Worm (Caenorhabditis elegans) whole organism, early embryonic: Measurements from ENCODE around the gene epi-1.

Experiments
- B0310.2 ChIP-seq: sonication (generic microtip); optimal IDR thresholded peaks from 2 replicates; lab custom pipeline; 2016; ENCODE audit warnings: mild to moderate bottlenecking, missing genetic modification characterization, missing compliant biosample characterization
- F13C5.2 ChIP-seq: sonication (generic microtip); optimal IDR thresholded peaks from 2 replicates; lab custom pipeline; 2017; ENCODE audit warnings: mild to moderate bottlenecking, missing genetic modification characterization, inconsistent platforms, missing compliant biosample characterization
- aly-1 ChIP-seq: sonication (generic microtip); optimal IDR thresholded peaks from 2 replicates; lab custom pipeline; 2016; ENCODE audit warnings: missing genetic modification characterization, missing compliant biosample characterization
- ama-1 ChIP-seq: fragments of 150-350 bp; optimal IDR thresholded peaks from 2 replicates; lab custom pipeline; 2014
- ceh-13 ChIP-seq: fragments of 200-800 bp; sonication (Bioruptor generic); optimal IDR thresholded peaks from 2 replicates; lab custom pipeline; 2018; ENCODE audit warnings: mild to moderate bottlenecking, missing genetic modification characterization, missing compliant biosample characterization
- ceh-36 ChIP-seq: sonication (generic microtip); optimal IDR thresholded peaks from 2 replicates; lab custom pipeline; 2016; ENCODE audit warnings: missing genetic modification characterization, inconsistent platforms, missing compliant biosample characterization
- ets-7 ChIP-seq: sonication (generic microtip); optimal IDR thresholded peaks from 2 replicates; lab custom pipeline; 2016; ENCODE audit warnings: missing genotype, missing genetic modification characterization, missing compliant biosample characterization
- flt-1 ChIP-seq: fragments of 200-800 bp; sonication (Bioruptor generic); IDR thresholded peaks from 2 replicates; pipeline ENCODE4 v1.3.6; 2022; ENCODE audit warnings: missing genetic modification characterization, missing compliant biosample characterization
- hmbx-1 ChIP-seq: sonication (generic microtip); optimal IDR thresholded peaks from 2 replicates; lab custom pipeline; 2016; ENCODE audit warnings: mild to moderate bottlenecking, missing genetic modification characterization, missing compliant biosample characterization
- hmg-4 ChIP-seq: fragments of 200-800 bp; sonication (Bioruptor generic); optimal IDR thresholded peaks from 2 replicates; lab custom pipeline; 2018; ENCODE audit warnings: mild to moderate bottlenecking, missing genetic modification characterization, missing compliant biosample characterization
- hnd-1 ChIP-seq: sonication (generic microtip); optimal IDR thresholded peaks from 2 replicates; lab custom pipeline; 2016; ENCODE audit warnings: missing genetic modification characterization, missing compliant biosample characterization
- pes-1 ChIP-seq: fragments of 200-800 bp; sonication (Bioruptor generic); IDR thresholded peaks from 2 replicates; pipeline ENCODE4 v1.3.6; 2022; ENCODE audit warnings: missing genetic modification reagents, missing genetic modification characterization, missing compliant biosample characterization
- scrt-1 ChIP-seq: fragments of 200-800 bp; sonication (Bioruptor generic); IDR thresholded peaks from 2 replicates; pipeline ENCODE4 v1.3.6; 2022; ENCODE audit warnings: missing genetic modification characterization, missing compliant biosample characterization
- sea-1 ChIP-seq: fragments of 200-800 bp; sonication (Bioruptor generic); conservative IDR thresholded peaks from 2 replicates; pipeline ENCODE4 v1.3.6; 2022; ENCODE audit warnings: missing genetic modification characterization, missing compliant biosample characterization
- tbx-11 ChIP-seq: fragments of 200-800 bp; sonication (Bioruptor generic); IDR thresholded peaks from 2 replicates; pipeline ENCODE4 v1.3.6; 2022; ENCODE audit warnings: missing genetic modification characterization, missing compliant biosample characterization
- tbx-37 ChIP-seq: fragments of 200-800 bp; sonication (Bioruptor generic); conservative IDR thresholded peaks from 2 replicates; pipeline ENCODE4 v1.3.6; 2022; ENCODE audit warnings: missing genetic modification reagents, missing genetic modification characterization, missing compliant biosample characterization
- tra-4 ChIP-seq: sonication (generic microtip); optimal IDR thresholded peaks from 2 replicates; lab custom pipeline; 2017; ENCODE audit warnings: missing genetic modification characterization, missing compliant biosample characterization

Gene epi-1

DNA sequence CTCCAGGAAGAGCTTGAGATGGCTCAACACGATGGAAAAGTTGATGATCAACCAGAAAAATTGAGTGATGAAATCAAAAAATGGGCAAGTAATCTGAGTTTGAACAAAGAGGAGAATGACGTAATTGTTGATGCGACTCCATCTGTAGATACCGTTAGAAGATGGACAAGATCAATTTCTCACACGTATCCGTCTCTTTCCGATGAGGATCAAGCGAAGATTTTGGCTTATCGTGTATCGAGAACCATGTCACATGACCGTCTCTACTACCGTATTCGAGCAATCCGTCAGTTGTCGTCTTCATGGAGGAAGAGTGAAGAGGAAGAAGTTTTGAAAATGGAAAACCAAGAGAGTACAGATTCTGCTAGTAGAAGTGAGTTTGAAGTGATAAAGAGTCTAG lies 51.5 kb downstream of the epi-1 start:
- no peak for TF ChIP-seq scrt-1
- no peak for TF ChIP-seq hmg-4 (GFP tag; lab: Kevin White, UChicago)
- TF ChIP-seq sea-1 (GFP tag; lab: Robert Waterston, UW): no peak
- no peak for TF ChIP-seq F13C5.2 (tag; lab: Kevin White, UChicago)
- TF ChIP-seq hnd-1: no peak
- TF ChIP-seq tra-4 (tag; lab: Kevin White, UChicago): no peak
- TF ChIP-seq hmbx-1 (tag; lab: Kevin White, UChicago): no peak
- TF ChIP-seq ceh-13 (GFP tag; lab: Kevin White, UChicago): no peak
- no peak for TF ChIP-seq B0310.2 (tag; lab: Kevin White, UChicago)
- TF ChIP-seq aly-1: no peak
- TF ChIP-seq tbx-11 (GFP tag; lab: Robert Waterston, UW): no peak
- TF ChIP-seq ceh-36 (tag; lab: Kevin White, UChicago): no peak
- TF ChIP-seq ama-1 (lab: Kevin White, UChicago): no peak
- TF ChIP-seq tbx-37: no peak
- TF ChIP-seq ets-7: no peak
- TF ChIP-seq pes-1 (GFP tag; lab: Robert Waterston, UW): no peak
- no peak for TF ChIP-seq flt-1 (GFP tag; lab: Robert Waterston, UW)

DNA sequence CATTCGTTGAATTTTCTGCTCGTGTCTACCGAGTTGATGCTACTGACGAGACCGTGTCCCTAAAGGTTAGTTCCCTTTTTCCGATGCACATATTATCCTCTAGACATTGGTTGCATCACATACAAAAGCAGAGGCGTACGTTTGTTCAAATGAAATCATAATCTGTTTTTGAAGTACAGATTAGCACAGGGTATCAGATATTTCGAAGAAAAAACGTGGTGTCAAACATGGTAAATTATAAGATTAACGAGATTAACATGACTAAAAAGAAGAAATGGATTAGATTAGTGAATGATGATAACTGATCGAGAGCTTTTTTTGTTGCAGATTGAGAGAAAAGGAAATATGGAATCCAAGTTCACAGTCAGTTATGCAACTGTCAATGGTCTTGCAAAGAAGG lies 52.2 kb downstream of the epi-1 start:
- TF ChIP-seq scrt-1 (no peak), tbx-37 (no peak)

DNA sequence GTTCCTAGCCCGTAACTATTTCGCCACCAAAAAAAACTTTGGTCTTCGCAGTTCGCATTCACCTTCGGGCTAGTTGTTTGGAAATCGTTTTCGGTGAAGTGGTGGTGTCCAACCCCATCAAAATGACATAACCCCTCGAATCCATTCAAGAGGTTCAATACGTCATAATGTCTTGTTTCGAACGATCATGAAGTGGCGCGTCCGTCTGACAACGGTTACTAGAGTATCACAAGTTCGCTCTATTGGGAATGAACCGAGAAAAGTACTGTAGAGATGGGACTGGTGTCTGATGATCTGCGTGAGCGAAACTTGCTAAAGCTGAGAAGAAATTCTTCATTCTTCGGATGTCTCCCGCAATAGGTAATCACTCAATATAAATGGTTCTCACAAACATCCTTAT lies 61.1 kb downstream of the epi-1 start, which contains the start of gene ZC168.2:
ZC168.2 (plus strand) TSS at position 301 of the 400 bp plus-strand sequence.
- TF ChIP-seq tbx-37: no peak
- TF ChIP-seq F13C5.2 (tag; lab: Kevin White, UChicago): no peak
- TF ChIP-seq B0310.2 (tag; lab: Kevin White, UChicago): no peak
- no peak for TF ChIP-seq ets-7
- TF ChIP-seq pes-1 (GFP tag; lab: Robert Waterston, UW): no peak
- TF ChIP-seq ceh-13 (GFP tag; lab: Kevin White, UChicago): no peak
- no peak for TF ChIP-seq ceh-36 (tag; lab: Kevin White, UChicago)
- no peak for TF ChIP-seq hnd-1
- no peak for TF ChIP-seq scrt-1
- TF ChIP-seq ama-1 (lab: Kevin White, UChicago): no peak
